Worm (Caenorhabditis elegans) whole organism, L1 larva: Measurements from ENCODE around the gene msp-36.
A peak's percentile ranks its signal among the peaks of the same experiment; 100 is the strongest.

Experiments used
- C16A3.4 ChIP-seq: fragments of 150-350 bp; optimal IDR thresholded peaks from 2 replicates; lab custom pipeline; 2014; ENCODE audit warnings: missing biosample characterization, missing genetic modification characterization
- F16B12.6 ChIP-seq: fragments of 150-350 bp; optimal IDR thresholded peaks from 2 replicates; lab custom pipeline; 2014; ENCODE audit warnings: missing biosample characterization, missing genetic modification characterization
- Y116A8C.19 ChIP-seq: sonication (generic microtip); optimal IDR thresholded peaks from 2 replicates; lab custom pipeline; 2016; ENCODE audit warnings: missing compliant biosample characterization, missing genetic modification characterization, borderline replicate concordance
- alr-1 ChIP-seq: fragments of 200-800 bp; sonication (Bioruptor generic); optimal IDR thresholded peaks from 2 replicates; lab custom pipeline; 2018; ENCODE audit warnings: borderline replicate concordance, mild to moderate bottlenecking, missing genetic modification characterization, missing compliant biosample characterization
- ama-1 ChIP-seq: fragments of 150-350 bp; optimal IDR thresholded peaks from 2 replicates; lab custom pipeline; 2014
- ceh-63 ChIP-seq: fragments of 200-800 bp; sonication (Bioruptor generic); optimal IDR thresholded peaks from 2 replicates; lab custom pipeline; 2018; ENCODE audit warnings: mild to moderate bottlenecking, missing genetic modification characterization, missing compliant biosample characterization
- ces-1 ChIP-seq: fragments of 150-350 bp; optimal IDR thresholded peaks from 2 replicates; lab custom pipeline; 2014; ENCODE audit warnings: missing biosample characterization, missing genetic modification reagents, missing genetic modification characterization
- efl-1 ChIP-seq, 4 experiments: fragments of 150-350 bp; optimal IDR thresholded peaks in 3 of 4; peaks in 1 of 4; 1 replicate in 1 of 4; 2 replicates in 3 of 4; lab custom pipeline; 2014; ENCODE audit warnings: missing biosample characterization in 2 of 4, missing genetic modification characterization in 2 of 4, missing genetic modification reagents in 2 of 4
- efl-3 ChIP-seq: fragments of 200-800 bp; sonication (Bioruptor generic); optimal IDR thresholded peaks from 2 replicates; lab custom pipeline; 2018; ENCODE audit warnings: mild to moderate bottlenecking, missing genetic modification characterization, missing compliant biosample characterization
- egl-13 ChIP-seq: sonication (generic microtip); optimal IDR thresholded peaks from 2 replicates; lab custom pipeline; 2016; ENCODE audit warnings: missing genotype, missing genetic modification reagents, missing genetic modification characterization, missing compliant biosample characterization
- egl-27 ChIP-seq, 2 experiments: fragments of 150-350 bp in 1 of 2; sonication (generic microtip); optimal IDR thresholded peaks; 3 replicates each; lab custom pipeline; 2017 to 2018; ENCODE audit warnings: missing biosample characterization in 2 of 2, missing genetic modification characterization in 2 of 2, missing genetic modification reagents in 2 of 2
- ets-5 ChIP-seq: fragments of 200-800 bp; sonication (Bioruptor generic); IDR thresholded peaks from 2 replicates; pipeline ENCODE4 v1.3.6; 2022; ENCODE audit warnings: missing genetic modification characterization, missing compliant biosample characterization
- fos-1 ChIP-seq: fragments of 150-350 bp; optimal IDR thresholded peaks from 2 replicates; lab custom pipeline; 2014; ENCODE audit warnings: missing biosample characterization, missing genetic modification characterization
- isw-1 ChIP-seq: fragments of 200-800 bp; sonication (Bioruptor generic); IDR thresholded peaks from 2 replicates; pipeline ENCODE4 v1.3.6; 2022; ENCODE audit warnings: missing genetic modification characterization, missing compliant biosample characterization
- lin-13 ChIP-seq: fragments of 150-350 bp; optimal IDR thresholded peaks from 2 replicates; lab custom pipeline; 2014; ENCODE audit warnings: missing biosample characterization, missing genetic modification reagents, missing genetic modification characterization
- lin-14 ChIP-seq: fragments of 200-800 bp; sonication (Bioruptor generic); optimal IDR thresholded peaks from 2 replicates; lab custom pipeline; 2018; ENCODE audit warnings: mild to moderate bottlenecking, missing genetic modification characterization, moderate library complexity, missing compliant biosample characterization
- lin-35 ChIP-seq, 2 experiments: fragments of 150-350 bp; optimal IDR thresholded peaks; 2 replicates each; lab custom pipeline; 2014; ENCODE audit warnings: missing biosample characterization in 2 of 2, missing genetic modification characterization in 2 of 2, missing genetic modification reagents in 2 of 2
- lin-39 ChIP-seq: fragments of 150-350 bp; optimal IDR thresholded peaks from 2 replicates; lab custom pipeline; 2014; ENCODE audit warnings: missing biosample characterization, missing genetic modification reagents, missing genetic modification characterization
- lir-3 ChIP-seq: sonication (generic microtip); optimal IDR thresholded peaks from 2 replicates; lab custom pipeline; 2016; ENCODE audit warnings: mild to moderate bottlenecking, missing genetic modification characterization, moderate library complexity, missing compliant biosample characterization; ENCODE audit not compliant: poor library complexity
- lsy-2 ChIP-seq, 2 experiments: fragments of 150-350 bp; optimal IDR thresholded peaks; 2 replicates each; lab custom pipeline; 2014; ENCODE audit warnings: missing biosample characterization in 2 of 2, missing genetic modification characterization in 2 of 2
- mab-9 ChIP-seq: fragments of 200-800 bp; sonication (Bioruptor generic); IDR thresholded peaks from 2 replicates; pipeline ENCODE4 v1.3.6; 2022; ENCODE audit warnings: missing genetic modification reagents, missing genetic modification characterization, missing compliant biosample characterization
- mdl-1 ChIP-seq, 2 experiments: fragments of 150-350 bp; optimal IDR thresholded peaks; 2 replicates each; lab custom pipeline; 2014 to 2017; ENCODE audit warnings: missing biosample characterization in 2 of 2, missing genetic modification characterization in 2 of 2, inconsistent platforms in 1 of 2
- nhr-20 ChIP-seq: sonication (generic microtip); optimal IDR thresholded peaks from 2 replicates; lab custom pipeline; 2016; ENCODE audit warnings: mild to moderate bottlenecking, missing genetic modification characterization, missing compliant biosample characterization
- nhr-237 ChIP-seq: fragments of 150-350 bp; optimal IDR thresholded peaks from 2 replicates; lab custom pipeline; 2014; ENCODE audit warnings: missing biosample characterization, missing genetic modification characterization
- nhr-71 ChIP-seq: sonication (generic microtip); optimal IDR thresholded peaks from 2 replicates; lab custom pipeline; 2016; ENCODE audit warnings: mild to moderate bottlenecking, missing genetic modification characterization, moderate library complexity, missing compliant biosample characterization
- nhr-85 ChIP-seq: sonication (generic microtip); peaks from one replicate; lab custom pipeline; 2016; ENCODE audit warnings: missing genetic modification characterization, inconsistent platforms, missing compliant biosample characterization
- pax-3 ChIP-seq: fragments of 200-800 bp; sonication (Bioruptor generic); optimal IDR thresholded peaks from 2 replicates; lab custom pipeline; 2018; ENCODE audit warnings: mild to moderate bottlenecking, missing genetic modification characterization, moderate library complexity, missing compliant biosample characterization
- rnt-1 ChIP-seq: sonication (generic microtip); optimal IDR thresholded peaks from 2 replicates; lab custom pipeline; 2016; ENCODE audit warnings: mild to moderate bottlenecking, missing genetic modification characterization, moderate library complexity, missing compliant biosample characterization
- skn-1 ChIP-seq: fragments of 150-350 bp; optimal IDR thresholded peaks from 2 replicates; lab custom pipeline; 2014; ENCODE audit warnings: missing biosample characterization, missing genetic modification characterization
- snu-23 ChIP-seq: sonication (generic microtip); optimal IDR thresholded peaks from 2 replicates; lab custom pipeline; 2016; ENCODE audit warnings: missing genetic modification characterization, missing compliant biosample characterization
- swsn-7 ChIP-seq: sonication (generic microtip); optimal IDR thresholded peaks from 2 replicates; lab custom pipeline; 2016; ENCODE audit warnings: missing genetic modification characterization, missing compliant biosample characterization
- tbx-2 ChIP-seq: sonication (generic microtip); optimal IDR thresholded peaks from 2 replicates; lab custom pipeline; 2016; ENCODE audit warnings: missing genetic modification characterization, missing compliant biosample characterization
- tlp-1 ChIP-seq: fragments of 150-350 bp; optimal IDR thresholded peaks from 2 replicates; lab custom pipeline; 2014; ENCODE audit warnings: missing biosample characterization, missing genetic modification characterization
- unc-130 ChIP-seq: fragments of 150-350 bp; optimal IDR thresholded peaks from 2 replicates; lab custom pipeline; 2017; ENCODE audit warnings: missing biosample characterization, missing genetic modification characterization, inconsistent platforms
- zip-4 ChIP-seq: fragments of 200-800 bp; sonication (Bioruptor generic); optimal IDR thresholded peaks from 2 replicates; lab custom pipeline; 2018; ENCODE audit warnings: mild to moderate bottlenecking, missing genetic modification characterization, moderate library complexity, missing compliant biosample characterization
- ztf-4 ChIP-seq: fragments of 150-350 bp; optimal IDR thresholded peaks from 2 replicates; lab custom pipeline; 2014; ENCODE audit warnings: missing biosample characterization, missing genetic modification characterization

msp-36 gene

DNA sequence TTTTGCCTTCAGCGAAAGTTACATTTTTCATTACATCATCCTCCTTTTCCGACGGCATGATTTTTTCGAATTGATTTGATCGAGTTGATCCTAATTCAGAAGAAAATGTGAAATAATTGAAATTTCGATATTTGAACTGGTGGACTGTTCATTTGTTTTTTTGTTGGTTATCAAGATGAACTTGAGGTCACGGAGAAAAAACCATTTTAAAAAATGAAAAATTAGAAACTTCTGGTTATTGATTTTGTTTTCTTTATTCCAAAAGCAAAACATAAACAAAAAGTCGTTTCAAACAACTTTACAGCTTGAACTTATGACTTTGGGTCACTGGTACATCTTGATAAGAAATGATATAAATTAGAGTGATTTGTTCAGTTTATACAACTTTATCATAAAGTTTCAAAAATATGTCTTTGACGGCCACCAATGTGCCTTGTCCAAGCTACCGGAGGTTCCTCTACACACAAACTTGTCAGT is 20.2 kb upstream of the msp-36 start, which contains the start of the genes ttbk-4 and W01B6.4:
TSS of gene ttbk-4 (minus strand) at position 101 of the 477 bp plus-strand sequence.
TSS of gene W01B6.4 (plus strand) at position 427 of the 477 bp plus-strand sequence.
- TF ChIP-seq efl-3 (GFP tag; lab: Kevin White, UChicago) = no peak
- TF ChIP-seq rnt-1 = no peak
- TF ChIP-seq fos-1 (tag; lab: Kevin White, UChicago) = no peak
- TF ChIP-seq egl-27 (tag; optimal IDR thresholded peaks at IDR 0.05; lab: Kevin White, UChicago) = no peak
- no peak for TF ChIP-seq ztf-4
- TF ChIP-seq ces-1 = no peak
- no peak for TF ChIP-seq lin-13 (GFP tag; lab: Kevin White, UChicago)
- no peak for TF ChIP-seq lsy-2 (tag; optimal IDR thresholded peaks at IDR 0.05; lab: Kevin White, UChicago)
- no peak for TF ChIP-seq ceh-63 (GFP tag; lab: Kevin White, UChicago)
- TF ChIP-seq nhr-85 = no peak
- TF ChIP-seq, all 84 proteins: peak for 0

DNA sequence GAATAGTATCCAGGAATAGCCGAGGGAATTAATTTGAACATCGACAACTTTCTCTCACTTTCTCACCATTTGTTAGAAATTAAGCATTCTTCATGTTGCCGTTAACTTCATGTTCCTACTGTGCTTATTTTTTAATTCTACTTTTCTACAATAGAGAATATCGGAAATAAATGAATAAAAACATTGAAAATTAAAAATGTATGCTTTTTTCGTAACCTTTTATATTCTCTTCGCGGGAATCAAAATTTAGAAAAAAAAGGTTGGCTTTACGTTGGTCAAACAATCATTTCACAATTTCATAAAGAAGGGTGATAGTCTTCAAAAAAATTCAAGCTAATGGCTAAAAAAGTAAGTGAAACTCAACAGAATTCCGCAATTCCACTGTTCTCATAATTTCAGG is 19.3 kb upstream of the msp-36 start, which contains the start of gene W01B6.5:
TSS of gene W01B6.5 (plus strand) at position 301 of the 400 bp plus-strand sequence.
- no peak for TF ChIP-seq swsn-7 (tag; lab: Kevin White, UChicago)
- no peak for TF ChIP-seq efl-1 (optimal IDR thresholded peaks at IDR 0.05; lab: Kevin White, UChicago)
- TF ChIP-seq efl-1 (GFP tag; optimal IDR thresholded peaks at IDR 0.05 in 1 of 2; lab: Kevin White, UChicago) = peak in 1 of 2 experiments; percentile 40
- TF ChIP-seq, all 84 proteins: peak for 1

DNA sequence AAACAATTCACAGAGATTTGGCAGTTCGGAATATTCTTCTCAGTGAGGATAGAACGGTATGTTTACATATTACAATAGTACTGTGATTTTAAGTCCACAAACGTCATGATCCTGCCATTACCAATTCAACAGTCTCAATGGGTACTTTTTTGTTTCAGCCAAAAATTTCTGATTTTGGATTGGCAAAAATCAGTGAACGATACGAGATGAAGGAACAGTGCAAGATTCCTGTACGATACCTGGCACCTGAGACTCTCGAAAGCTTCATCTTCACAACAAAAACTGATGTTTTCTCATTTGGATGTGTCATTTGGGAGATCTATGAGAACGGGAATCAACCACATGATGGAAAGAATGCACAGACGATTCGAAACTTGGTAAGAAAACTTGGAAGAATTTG is 17.2 kb upstream of the msp-36 start:
- TF ChIP-seq ets-5 (GFP tag; lab: Robert Waterston, UW) = no peak
- no peak for TF ChIP-seq tbx-2
- no peak for TF ChIP-seq C16A3.4 (tag; lab: Kevin White, UChicago)
- no peak for TF ChIP-seq swsn-7 (tag; lab: Kevin White, UChicago)
- TF ChIP-seq F16B12.6 (tag; lab: Kevin White, UChicago) = no peak
- no peak for TF ChIP-seq alr-1 (tag; lab: Kevin White, UChicago)
- TF ChIP-seq isw-1 (GFP tag; lab: Robert Waterston, UW) = no peak
- TF ChIP-seq nhr-20 = no peak
- no peak for TF ChIP-seq pax-3 (tag; lab: Kevin White, UChicago)
- no peak for TF ChIP-seq lin-14 (GFP tag; lab: Kevin White, UChicago)
- no peak for TF ChIP-seq unc-130
- no peak for TF ChIP-seq zip-4 (GFP tag; lab: Kevin White, UChicago)
- TF ChIP-seq egl-13 (tag; lab: Kevin White, UChicago) = no peak
- TF ChIP-seq mab-9 (GFP tag; lab: Robert Waterston, UW) = no peak

DNA sequence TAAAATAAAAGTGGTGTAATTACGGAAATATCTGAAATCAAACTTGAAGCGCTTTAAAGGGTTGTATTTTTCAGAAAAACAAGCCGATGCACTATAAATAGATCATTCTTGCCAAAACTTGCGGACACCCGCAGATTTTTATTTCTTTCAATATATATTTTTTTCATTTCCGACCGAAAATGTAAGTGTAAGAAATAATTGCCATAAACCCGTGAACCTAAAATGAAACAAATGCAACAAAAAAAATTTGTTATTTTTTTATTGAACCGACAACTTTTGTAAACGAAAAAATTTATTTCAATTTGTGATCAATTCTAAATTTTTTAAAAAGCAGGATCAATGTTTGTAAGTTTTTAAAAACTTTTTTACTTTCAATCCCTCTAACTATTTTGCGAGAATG is 14.4 kb upstream of the msp-36 start, which contains the start of gene W01B6.6:
TSS of gene W01B6.6 (plus strand) at position 301 of the 400 bp plus-strand sequence.
- TF ChIP-seq mdl-1 (tag; optimal IDR thresholded peaks at IDR 0.05; lab: Kevin White, UChicago) = no peak
- TF ChIP-seq skn-1 (tag; lab: Kevin White, UChicago) = no peak
- TF ChIP-seq snu-23 (GFP tag; lab: Kevin White, UChicago) = no peak
- no peak for TF ChIP-seq lir-3 (tag; lab: Kevin White, UChicago)
- no peak for TF ChIP-seq pax-3 (tag; lab: Kevin White, UChicago)
- no peak for TF ChIP-seq ama-1 (lab: Kevin White, UChicago)
- TF ChIP-seq tlp-1 (tag; lab: Kevin White, UChicago) = no peak
- no peak for TF ChIP-seq lin-39 (tag; lab: Kevin White, UChicago)
- no peak for TF ChIP-seq Y116A8C.19 (tag; lab: Kevin White, UChicago)
- TF ChIP-seq tbx-2 = no peak
- no peak for TF ChIP-seq nhr-71 (tag; lab: Kevin White, UChicago)
- no peak for TF ChIP-seq nhr-237 (tag; lab: Kevin White, UChicago)
- no peak for TF ChIP-seq lin-35 (GFP tag; optimal IDR thresholded peaks at IDR 0.05; lab: Kevin White, UChicago)
